Fruit fly (Drosophila melanogaster) ovary, adult (tissue): ENCODE measurements around the gene ppk16.

Experiments
- CG17801 ChIP-seq: fragments of 200-800 bp; optimal IDR thresholded peaks from 2 replicates; lab custom pipeline; 2019; ENCODE audit warnings: missing biosample characterization, mild to moderate bottlenecking, missing genetic modification characterization, moderate library complexity; ENCODE audit not compliant: partially characterized antibody

ppk16 gene

DNA sequence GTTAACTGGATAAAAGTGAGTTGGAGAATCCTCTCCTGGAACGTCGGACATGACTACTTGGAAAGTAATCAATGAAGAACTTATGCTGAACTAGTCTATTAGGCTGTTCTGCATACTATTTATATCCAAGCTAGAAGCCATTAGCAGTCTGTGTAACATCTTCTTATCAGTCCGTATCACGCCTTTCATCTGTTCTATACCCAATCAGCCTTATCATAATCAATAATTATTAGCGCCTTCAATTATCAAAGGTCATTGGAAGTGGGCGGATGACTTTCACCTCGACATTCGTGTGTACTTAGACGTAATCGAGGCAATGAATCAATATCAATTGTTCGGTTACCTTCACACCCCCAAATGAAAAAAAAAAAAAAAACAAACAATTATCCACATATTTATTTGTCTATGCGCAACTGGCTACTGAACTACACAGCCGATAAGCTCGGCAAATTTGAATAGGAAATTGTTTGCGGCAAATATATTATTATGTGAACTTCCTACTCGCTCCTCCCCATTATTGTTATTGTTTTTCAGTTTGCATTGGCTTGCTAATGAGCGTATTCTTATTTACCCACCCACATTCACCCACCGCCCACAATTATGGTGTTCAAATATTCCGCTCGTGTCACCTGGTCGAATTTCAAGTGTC is at the start of gene ppk16, which contains the start of gene ppk11:
TSS of gene ppk16 (minus strand) at position 51 of the 649 bp plus-strand sequence.
TSS of gene ppk11 (minus strand) at position 51 of the 649 bp plus-strand sequence.
- no peak for TF ChIP-seq CG17801 (GFP tag; lab: Kevin White, UChicago)

- no peak for TF ChIP-seq CG17801 (GFP tag; lab: Kevin White, UChicago)
Measured at dm6 chr2L:9792945-9793344, 18.1 kb upstream of the ppk16 start, which contains the start of gene CG13123. Gene CG13123 (minus strand): TSS chr2L:9793107.

- TF ChIP-seq CG17801 (GFP tag; lab: Kevin White, UChicago), result peak; percentile 53
Measured at dm6 chr2L:9790535-9790992, 15.7 kb upstream of the ppk16 start, which contains the start of gene CG4036. Gene CG4036 (plus strand): TSS chr2L:9790882.

- no peak for TF ChIP-seq CG17801 (GFP tag; lab: Kevin White, UChicago)
Measured at dm6 chr2L:9785917-9786432, 11.1 kb upstream of the ppk16 start.

- no peak for TF ChIP-seq CG17801 (GFP tag; lab: Kevin White, UChicago)
Measured at dm6 chr2L:9784468-9784867, 9.6 kb upstream of the ppk16 start.

dm6 chr2L:9783130-9783529 is 8.3 kb upstream of the ppk16 start:
- TF ChIP-seq CG17801 (GFP tag; lab: Kevin White, UChicago), result no peak

dm6 chr2L:9782176-9782581 is 7.3 kb upstream of the ppk16 start, which contains the start of gene IP3K1:
Gene IP3K1 (plus strand): TSS chr2L:9782384.
- TF ChIP-seq CG17801 (GFP tag; lab: Kevin White, UChicago), result peak; percentile 85

DNA sequence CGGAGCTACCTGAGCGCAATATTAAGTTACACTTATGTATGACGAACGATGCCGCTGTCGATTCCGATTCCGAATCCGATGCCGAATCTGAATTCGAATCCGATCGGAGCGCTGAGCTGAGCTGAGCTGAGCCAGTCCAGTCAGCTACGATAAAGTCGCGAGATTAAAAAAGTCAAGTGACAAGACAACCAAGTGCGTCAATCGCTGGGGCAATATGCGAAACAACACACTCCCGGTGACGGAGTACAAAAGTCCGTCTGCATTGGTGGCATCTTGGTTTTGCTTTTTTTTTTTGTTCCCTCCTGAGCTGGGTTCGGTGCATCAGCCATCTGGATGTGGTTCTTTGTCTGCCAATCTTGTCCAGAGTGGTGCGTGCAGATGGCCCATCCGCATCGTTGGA is 4.9 kb upstream of the ppk16 start:
- TF ChIP-seq CG17801 (GFP tag; lab: Kevin White, UChicago), result no peak

dm6 chr2L:9779147-9779546 is 4.3 kb upstream of the ppk16 start:
- TF ChIP-seq CG17801 (GFP tag; lab: Kevin White, UChicago), result peak; percentile 17

- TF ChIP-seq CG17801 (GFP tag; lab: Kevin White, UChicago), result no peak
Measured at dm6 chr2L:9778416-9778815, 3.6 kb upstream of the ppk16 start.

DNA sequence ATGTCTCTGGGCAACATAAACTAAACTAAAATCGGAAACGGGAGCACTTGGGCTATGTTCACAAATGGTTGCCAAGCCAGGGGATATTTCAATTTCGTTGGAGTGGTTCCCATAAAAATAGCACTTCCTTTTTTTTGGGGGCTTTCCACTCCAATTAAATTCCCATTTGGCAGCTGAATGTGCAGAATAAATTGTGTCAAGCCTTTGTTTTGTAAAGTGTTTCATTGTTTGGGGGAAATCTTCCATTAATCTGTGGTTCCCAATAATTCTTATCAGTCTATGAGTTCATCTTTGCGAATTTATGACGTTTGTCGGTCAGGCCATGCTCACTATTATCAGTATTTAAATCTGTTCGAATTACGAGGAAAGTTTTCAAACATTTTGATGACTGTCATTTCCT is 3.1 kb upstream of the ppk16 start:
- no peak for TF ChIP-seq CG17801 (GFP tag; lab: Kevin White, UChicago)

dm6 chr2L:9770896-9771295 is 3.9 kb downstream of the ppk16 start, which contains the start of gene ppk18:
Gene ppk18 (minus strand): TSS chr2L:9770996.
- no peak for TF ChIP-seq CG17801 (GFP tag; lab: Kevin White, UChicago)

dm6 chr2L:9768735-9769134 is 6.1 kb downstream of the ppk16 start, which contains the start of gene CG17633:
Gene CG17633 (plus strand): TSS chr2L:9769060.
- TF ChIP-seq CG17801 (GFP tag; lab: Kevin White, UChicago), result no peak

DNA sequence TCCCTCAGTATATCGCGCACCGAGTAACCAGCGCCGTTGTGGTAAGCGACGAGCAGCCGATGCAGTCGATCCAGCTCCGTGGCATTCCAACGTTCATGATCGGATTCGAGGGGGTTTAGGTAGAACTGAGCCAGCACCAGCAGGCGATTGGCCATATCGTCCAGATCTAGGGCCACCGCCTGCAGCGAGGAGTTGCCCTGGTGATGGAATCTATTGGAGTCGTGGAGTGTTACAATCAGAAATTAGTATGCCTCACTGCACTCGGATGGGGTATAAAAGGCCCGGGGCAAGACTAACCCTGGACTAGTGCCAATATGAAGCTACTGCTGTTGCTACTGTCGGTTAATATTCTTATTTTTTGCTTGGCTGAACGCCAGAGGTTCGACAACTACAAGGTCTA is 8.1 kb downstream of the ppk16 start, which contains the start of gene CG4017:
TSS of gene CG4017 (plus strand) at position 301 of the 400 bp plus-strand sequence.
- TF ChIP-seq CG17801 (GFP tag; lab: Kevin White, UChicago), result no peak

DNA sequence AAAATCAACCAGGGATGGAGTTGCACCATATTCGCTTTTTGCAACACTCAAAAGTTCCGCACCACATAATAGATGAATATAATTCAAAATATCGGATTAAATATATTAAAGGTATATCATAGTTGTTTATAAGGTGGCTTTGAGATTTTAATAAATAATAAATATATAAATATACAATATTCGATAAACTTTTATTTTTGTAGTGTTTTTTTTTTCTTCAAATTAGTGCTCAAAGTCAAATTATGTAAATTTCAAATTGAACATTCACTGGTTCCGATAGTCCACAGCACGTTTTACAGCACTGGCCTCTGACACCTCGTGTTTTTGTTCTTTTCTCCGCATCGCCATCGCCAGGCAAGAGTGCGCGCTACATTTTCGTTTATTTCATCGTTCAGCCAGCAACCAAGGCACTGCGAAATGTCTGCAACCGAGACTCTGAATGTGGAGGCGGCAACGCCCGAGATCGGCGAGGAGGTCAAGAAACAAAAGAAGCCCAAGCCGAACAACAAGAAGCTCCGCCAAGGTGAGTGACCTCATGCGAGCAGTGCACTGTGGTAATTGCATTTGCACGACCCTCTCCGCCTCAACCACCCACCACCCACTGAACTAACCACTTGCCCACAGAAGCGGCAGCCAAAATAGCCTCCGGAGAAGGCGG is 11.5 kb downstream of the ppk16 start, which contains the start of the genes Taf11 and und:
TSS of gene Taf11 (minus strand) at position 51 of the 658 bp plus-strand sequence.
TSS of gene und (plus strand) at position 158 of the 658 bp plus-strand sequence.
- TF ChIP-seq CG17801 (GFP tag; lab: Kevin White, UChicago), result peak; percentile 57
